Fruit fly (Drosophila melanogaster): ENCODE results near the gene Hmgcr.
A peak's percentile ranks its signal among the peaks of the same experiment; 100 is the strongest.

Hmgcr gene

DNA sequence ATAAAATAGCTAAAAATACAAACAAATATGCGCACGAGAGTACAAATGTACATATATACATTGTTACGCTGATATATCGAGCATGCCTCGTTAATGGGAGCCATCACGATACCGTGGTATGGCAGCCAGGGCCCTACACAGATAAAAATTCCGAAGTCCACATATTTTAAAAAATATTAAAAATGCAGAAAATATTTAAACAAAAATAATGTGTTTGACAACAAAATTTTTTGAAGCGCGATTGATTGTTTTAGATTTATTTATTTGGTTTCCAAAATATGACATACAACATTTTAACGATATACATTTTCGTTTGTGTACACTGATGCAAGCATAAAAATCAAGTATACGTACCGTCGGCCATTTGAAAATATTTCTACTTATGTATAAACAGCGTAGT lies 6.4 kb upstream of the Hmgcr start (continued):
- TF ChIP-seq tll (GFP tag; optimal IDR thresholded peaks at IDR 0.05): no peak
- TF ChIP-seq NC2α (GFP tag; optimal IDR thresholded peaks at IDR 0.05): no peak
- peak; percentile 87 for TF ChIP-seq dysf (GFP tag; IDR thresholded peaks at IDR 0.05)
- TF ChIP-seq sd (tag; optimal IDR thresholded peaks at IDR 0.05): peak; percentile 81
- peak; percentile 53 for TF ChIP-seq CG10321 (GFP tag; IDR thresholded peaks at IDR 0.05)
- TF ChIP-seq pnt (GFP tag; optimal IDR thresholded peaks at IDR 0.05): peak; percentile 49
- TF ChIP-seq CG17802 (tag; optimal IDR thresholded peaks at IDR 0.05): peak; percentile 5
- TF ChIP-seq Doc3 (GFP tag; IDR thresholded peaks at IDR 0.05; ENCODE audit: partially characterized antibody): no peak
- TF ChIP-seq Six4 (GFP tag; optimal IDR thresholded peaks at IDR 0.05): peak; percentile 48
- no peak for TF ChIP-seq nerfin-1 (tag; optimal IDR thresholded peaks at IDR 0.05)
- TF ChIP-seq CG8388 (GFP tag; optimal IDR thresholded peaks at IDR 0.05): peak; percentile 31
- TF ChIP-seq CG30431 (GFP tag; optimal IDR thresholded peaks at IDR 0.05): peak; percentile 29
- peak; percentile 44 for TF ChIP-seq CG12942 (GFP tag; optimal IDR thresholded peaks at IDR 0.05)
- no peak for TF ChIP-seq onecut (GFP tag; IDR thresholded peaks at IDR 0.05)
- peak; percentile 14 for TF ChIP-seq Sry-δ (GFP tag; optimal IDR thresholded peaks at IDR 0.05)
- TF ChIP-seq Elba2 (GFP tag; optimal IDR thresholded peaks at IDR 0.05): no peak
- peak; percentile 78 for TF ChIP-seq CG6854 (GFP tag; optimal IDR thresholded peaks at IDR 0.05)
- TF ChIP-seq CG10267 (tag; optimal IDR thresholded peaks at IDR 0.05): peak; percentile 63
- no peak for TF ChIP-seq peb (GFP tag; IDR thresholded peaks at IDR 0.05)
- no peak for TF ChIP-seq sc (optimal IDR thresholded peaks at IDR 0.05)
- no peak for TF ChIP-seq sc (GFP tag; optimal IDR thresholded peaks at IDR 0.05)
- peak; percentile 55 for TF ChIP-seq tin (GFP tag; optimal IDR thresholded peaks at IDR 0.05)
- peak; percentile 46 for TF ChIP-seq ap (GFP tag; IDR thresholded peaks at IDR 0.05)
- peak; percentile 71 for TF ChIP-seq slou (GFP tag; optimal IDR thresholded peaks at IDR 0.05)
- no peak for TF ChIP-seq CG15073 (GFP tag; optimal IDR thresholded peaks at IDR 0.05)
- no peak for TF ChIP-seq MTF-1 (GFP tag; optimal IDR thresholded peaks at IDR 0.05; ENCODE audit: borderline replicate concordance)
- TF ChIP-seq sens (GFP tag): peak; percentile 87
- no peak; the same call in 1 of the 2 replicates for TF ChIP-seq CG1024 (GFP tag; IDR thresholded peaks at IDR 0.05)
- TF ChIP-seq CG2129 (GFP tag; IDR thresholded peaks at IDR 0.05; ENCODE audit: partially characterized antibody): no peak
- TF ChIP-seq lmd (GFP tag; IDR thresholded peaks at IDR 0.05): peak; percentile 79
- TF ChIP-seq dpn (GFP tag; optimal IDR thresholded peaks at IDR 0.05): peak; percentile 65 to 73
- TF ChIP-seq Rfx (GFP tag; IDR thresholded peaks at IDR 0.05): peak; percentile 91
- TF ChIP-seq cg (GFP tag; optimal IDR thresholded peaks at IDR 0.05): no peak
- TF ChIP-seq lbe (GFP tag; optimal IDR thresholded peaks at IDR 0.05): peak; percentile 52
- peak; percentile 54 for TF ChIP-seq gcm2 (GFP tag; optimal IDR thresholded peaks at IDR 0.05)
- TF ChIP-seq Neu2 (GFP tag; optimal IDR thresholded peaks at IDR 0.05; ENCODE audit: borderline replicate concordance): no peak
- TF ChIP-seq ttk (GFP tag; IDR thresholded peaks at IDR 0.05): peak; percentile 64
- TF ChIP-seq CG10654 (GFP tag; optimal IDR thresholded peaks at IDR 0.05): peak; percentile 61
- TF ChIP-seq CG11085 (GFP tag; IDR thresholded peaks at IDR 0.05): peak; percentile 62; the same call in 1 of the 2 replicates
- peak; percentile 78 for TF ChIP-seq scrt (GFP tag; optimal IDR thresholded peaks at IDR 0.05)
- peak; percentile 86 for TF ChIP-seq CG12659 (GFP tag; optimal IDR thresholded peaks at IDR 0.05)
- TF ChIP-seq Fer2 (tag; optimal IDR thresholded peaks at IDR 0.05): peak; percentile 45
- TF ChIP-seq Bgb (GFP tag; IDR thresholded peaks at IDR 0.05; ENCODE audit: partially characterized antibody): no peak
- TF ChIP-seq al (GFP tag; IDR thresholded peaks at IDR 0.05): peak; percentile 87
- TF ChIP-seq HLH54F (GFP tag; optimal IDR thresholded peaks at IDR 0.05): peak; percentile 73
- TF ChIP-seq C15 (GFP tag; IDR thresholded peaks at IDR 0.05): 0 out of 3 replicates have a peak, but pooled peaks have one; percentile 50
- TF ChIP-seq CG6813 (GFP tag; optimal IDR thresholded peaks at IDR 0.05): peak; percentile 65
- TF ChIP-seq zfh1 (GFP tag; IDR thresholded peaks at IDR 0.05): peak; percentile 73; the same call in 1 of the 3 replicates
- TF ChIP-seq CG10366 (GFP tag; IDR thresholded peaks at IDR 0.05): peak; percentile 77
- TF ChIP-seq Dek (tag; optimal IDR thresholded peaks at IDR 0.05): peak; percentile 71
- peak; percentile 65 for TF ChIP-seq CG18476 (GFP tag; optimal IDR thresholded peaks at IDR 0.05)
